Worm (Caenorhabditis elegans) whole organism, L3 larva: Measurements from ENCODE around the gene ddi-1.

Source experiments
- R02D3.7 ChIP-seq: fragments of 150-350 bp; optimal IDR thresholded peaks from 2 replicates; lab custom pipeline; 2014; ENCODE audit warnings: missing biosample characterization, missing genetic modification characterization
- ZK546.5 ChIP-seq: sonication (generic microtip); optimal IDR thresholded peaks from 2 replicates; lab custom pipeline; 2017; ENCODE audit warnings: missing biosample characterization, missing genetic modification characterization
- aly-2 ChIP-seq: fragments of 150-350 bp; optimal IDR thresholded peaks from 2 replicates; lab custom pipeline; 2014; ENCODE audit warnings: missing biosample characterization, missing genetic modification characterization
- ama-1 ChIP-seq: fragments of 150-350 bp; optimal IDR thresholded peaks from 2 replicates; lab custom pipeline; 2018
- ceh-16 ChIP-seq: sonication (generic microtip); optimal IDR thresholded peaks from 2 replicates; lab custom pipeline; 2017; ENCODE audit warnings: missing biosample characterization, missing genetic modification characterization
- ceh-28 ChIP-seq: fragments of 150-350 bp; optimal IDR thresholded peaks from 2 replicates; lab custom pipeline; 2014; ENCODE audit warnings: missing biosample characterization, missing genetic modification reagents, missing genetic modification characterization
- ceh-82 ChIP-seq: fragments of 150-350 bp; optimal IDR thresholded peaks from 2 replicates; lab custom pipeline; 2014; ENCODE audit warnings: missing biosample characterization, missing genetic modification characterization
- ceh-9 ChIP-seq: sonication (generic microtip); optimal IDR thresholded peaks from 2 replicates; lab custom pipeline; 2018; ENCODE audit warnings: missing biosample characterization, missing genetic modification characterization
- daf-12 ChIP-seq: fragments of 150-350 bp; optimal IDR thresholded peaks from 2 replicates; lab custom pipeline; 2014; ENCODE audit warnings: missing biosample characterization, missing genetic modification reagents, missing genetic modification characterization
- egl-27 ChIP-seq: sonication (generic microtip); optimal IDR thresholded peaks from 4 replicates; lab custom pipeline; 2017; ENCODE audit warnings: missing biosample characterization, missing genetic modification reagents, missing genetic modification characterization
- egl-5 ChIP-seq: fragments of 150-350 bp; optimal IDR thresholded peaks from 2 replicates; lab custom pipeline; 2017; ENCODE audit warnings: missing biosample characterization, missing genetic modification reagents, missing genetic modification characterization, inconsistent platforms
- elt-1 ChIP-seq: fragments of 150-350 bp; optimal IDR thresholded peaks from 2 replicates; lab custom pipeline; 2014; ENCODE audit warnings: missing biosample characterization, missing genetic modification characterization
- elt-2 ChIP-seq: sonication (generic microtip); optimal IDR thresholded peaks from 2 replicates; lab custom pipeline; 2016; ENCODE audit warnings: missing genetic modification reagents, mild to moderate bottlenecking, missing genetic modification characterization, missing compliant biosample characterization
- elt-3 ChIP-seq, 3 experiments: fragments of 150-350 bp in 1 of 3; sonication (generic microtip) in 2 of 3; optimal IDR thresholded peaks; 2 replicates in 2 of 3; 4 replicates in 1 of 3; lab custom pipeline; 2014 to 2017; ENCODE audit warnings: missing biosample characterization in 3 of 3, missing genetic modification characterization in 3 of 3
- eor-1 ChIP-seq, 2 experiments: fragments of 150-350 bp; optimal IDR thresholded peaks; 2 replicates each; lab custom pipeline; 2014 to 2018; ENCODE audit warnings: missing biosample characterization in 2 of 2, missing genetic modification characterization in 2 of 2
- fkh-10 ChIP-seq: sonication (generic microtip); optimal IDR thresholded peaks from 2 replicates; lab custom pipeline; 2017; ENCODE audit warnings: missing biosample characterization, missing genetic modification reagents, missing genetic modification characterization
- fkh-2 ChIP-seq: fragments of 150-350 bp; optimal IDR thresholded peaks from 2 replicates; lab custom pipeline; 2014; ENCODE audit warnings: missing biosample characterization, missing genetic modification reagents, missing genetic modification characterization
- fos-1 ChIP-seq: fragments of 150-350 bp; optimal IDR thresholded peaks from 2 replicates; lab custom pipeline; 2014; ENCODE audit warnings: missing biosample characterization, missing genetic modification characterization
- hmg-11 ChIP-seq: sonication (generic microtip); optimal IDR thresholded peaks from 2 replicates; lab custom pipeline; 2016; ENCODE audit warnings: missing genetic modification characterization, missing compliant biosample characterization
- jun-1 ChIP-seq: fragments of 150-350 bp; optimal IDR thresholded peaks from 2 replicates; lab custom pipeline; 2014; ENCODE audit warnings: missing biosample characterization, missing genetic modification reagents, missing genetic modification characterization
- lin-15B ChIP-seq: fragments of 150-350 bp; optimal IDR thresholded peaks from 2 replicates; lab custom pipeline; 2014; ENCODE audit warnings: missing biosample characterization, missing genetic modification characterization
- lin-39 ChIP-seq: fragments of 150-350 bp; optimal IDR thresholded peaks from 2 replicates; lab custom pipeline; 2018; ENCODE audit warnings: missing biosample characterization, missing genetic modification reagents, missing genetic modification characterization
- lsy-12 ChIP-seq: sonication (generic microtip); optimal IDR thresholded peaks from 2 replicates; lab custom pipeline; 2016; ENCODE audit warnings: mild to moderate bottlenecking, missing genetic modification characterization, missing compliant biosample characterization
- mdl-1 ChIP-seq: fragments of 150-350 bp; optimal IDR thresholded peaks from 2 replicates; lab custom pipeline; 2014; ENCODE audit warnings: missing biosample characterization, missing genetic modification characterization
- mml-1 ChIP-seq: fragments of 150-350 bp; sonication (generic microtip); optimal IDR thresholded peaks from 3 replicates; lab custom pipeline; 2014; ENCODE audit warnings: missing biosample characterization, missing genetic modification characterization
- nfya-1 ChIP-seq: sonication (generic microtip); optimal IDR thresholded peaks from 2 replicates; lab custom pipeline; 2017; ENCODE audit warnings: missing genetic modification characterization, mild to moderate bottlenecking, missing compliant biosample characterization, antibody characterized with exemption, moderate library complexity; ENCODE audit not compliant: insufficient read depth
- nhr-11 ChIP-seq: fragments of 150-350 bp; optimal IDR thresholded peaks from 2 replicates; lab custom pipeline; 2014; ENCODE audit warnings: missing biosample characterization, missing genetic modification characterization
- nhr-12 ChIP-seq: fragments of 150-350 bp; optimal IDR thresholded peaks from 2 replicates; lab custom pipeline; 2014; ENCODE audit warnings: missing biosample characterization, missing genetic modification characterization
- nhr-23 ChIP-seq: fragments of 150-350 bp; optimal IDR thresholded peaks from 2 replicates; lab custom pipeline; 2014; ENCODE audit warnings: missing biosample characterization, missing genetic modification reagents, missing genetic modification characterization
- nhr-237 ChIP-seq: fragments of 150-350 bp; optimal IDR thresholded peaks from 2 replicates; lab custom pipeline; 2014; ENCODE audit warnings: missing biosample characterization, missing genetic modification characterization
- nhr-25 ChIP-seq: sonication (generic microtip); optimal IDR thresholded peaks from 2 replicates; lab custom pipeline; 2017; ENCODE audit warnings: missing biosample characterization, missing genetic modification characterization
- nhr-28 ChIP-seq: fragments of 150-350 bp; optimal IDR thresholded peaks from 2 replicates; lab custom pipeline; 2014; ENCODE audit warnings: missing biosample characterization, missing genetic modification characterization
- nhr-43 ChIP-seq: sonication (generic microtip); optimal IDR thresholded peaks from 2 replicates; lab custom pipeline; 2016; ENCODE audit warnings: mild to moderate bottlenecking, missing genetic modification characterization, missing compliant biosample characterization; ENCODE audit not compliant: poor library complexity, severe bottlenecking
- nhr-67 ChIP-seq: fragments of 150-350 bp; optimal IDR thresholded peaks from 2 replicates; lab custom pipeline; 2014; ENCODE audit warnings: missing biosample characterization, missing genetic modification characterization
- nhr-76 ChIP-seq: fragments of 150-350 bp; sonication (generic microtip); optimal IDR thresholded peaks from 5 replicates; lab custom pipeline; 2014; ENCODE audit warnings: missing biosample characterization, missing genetic modification characterization
- nhr-77 ChIP-seq: fragments of 150-350 bp; optimal IDR thresholded peaks from 2 replicates; lab custom pipeline; 2014; ENCODE audit warnings: missing biosample characterization, missing genetic modification characterization
- pha-4 ChIP-seq: fragments of 150-350 bp; optimal IDR thresholded peaks from 2 replicates; lab custom pipeline; 2014; ENCODE audit warnings: missing biosample characterization, missing genetic modification reagents, missing genetic modification characterization
- pqm-1 ChIP-seq: fragments of 150-350 bp; optimal IDR thresholded peaks from 2 replicates; lab custom pipeline; 2017; ENCODE audit warnings: missing biosample characterization, missing genetic modification characterization, inconsistent platforms
- sea-2 ChIP-seq: fragments of 150-350 bp; sonication (generic microtip); optimal IDR thresholded peaks from 4 replicates; lab custom pipeline; 2014; ENCODE audit warnings: missing biosample characterization, missing genetic modification reagents, missing genetic modification characterization
- skn-1 ChIP-seq: fragments of 150-350 bp; optimal IDR thresholded peaks from 2 replicates; lab custom pipeline; 2014; ENCODE audit warnings: missing biosample characterization, missing genetic modification characterization
- snpc-4 ChIP-seq: fragments of 150-350 bp; optimal IDR thresholded peaks from 2 replicates; lab custom pipeline; 2014; ENCODE audit warnings: missing biosample characterization, missing genetic modification characterization
- tbx-2 ChIP-seq: sonication (generic microtip); optimal IDR thresholded peaks from 2 replicates; lab custom pipeline; 2016; ENCODE audit warnings: mild to moderate bottlenecking, missing genetic modification characterization, missing compliant biosample characterization
- unc-39 ChIP-seq: sonication (generic microtip); optimal IDR thresholded peaks from 4 replicates; lab custom pipeline; 2017; ENCODE audit warnings: missing biosample characterization, missing genetic modification characterization
- unc-62 ChIP-seq: fragments of 150-350 bp; sonication (generic microtip); optimal IDR thresholded peaks from 4 replicates; lab custom pipeline; 2014; ENCODE audit warnings: missing biosample characterization, missing genetic modification reagents, missing genetic modification characterization
- zag-1 ChIP-seq: fragments of 150-350 bp; optimal IDR thresholded peaks from 2 replicates; lab custom pipeline; 2014; ENCODE audit warnings: missing biosample characterization, missing genetic modification characterization
- ztf-11 ChIP-seq: fragments of 150-350 bp; optimal IDR thresholded peaks from 2 replicates; lab custom pipeline; 2014; ENCODE audit warnings: missing biosample characterization, missing genetic modification characterization
- ztf-4 ChIP-seq: fragments of 150-350 bp; optimal IDR thresholded peaks from 2 replicates; lab custom pipeline; 2014; ENCODE audit warnings: missing biosample characterization, missing genetic modification characterization

Gene ddi-1

ce11 chrIV:6554865-6555264 lies 32.2 kb downstream of the ddi-1 start:
- no peak for TF ChIP-seq ceh-9 (tag; lab: Kevin White, UChicago)
- no peak for TF ChIP-seq elt-1 (tag; lab: Kevin White, UChicago)
- no peak for TF ChIP-seq ceh-82
- no peak for TF ChIP-seq nhr-77 (tag; lab: Kevin White, UChicago)
- TF ChIP-seq elt-3 (tag; optimal IDR thresholded peaks at IDR 0.05; lab: Kevin White, UChicago): peak in 2 of 3 experiments; percentile 68 to 91
- peak; percentile 95 for TF ChIP-seq elt-2 (tag; lab: Kevin White, UChicago)
- no peak for TF ChIP-seq nfya-1 (tag; lab: Kevin White, UChicago)
- peak; percentile 29 for TF ChIP-seq jun-1 (tag; lab: Kevin White, UChicago)
- no peak for TF ChIP-seq ztf-4
- no peak for TF ChIP-seq mml-1 (tag; lab: Kevin White, UChicago)
- TF ChIP-seq fos-1 (tag; lab: Kevin White, UChicago): no peak
- TF ChIP-seq pha-4 (tag; lab: Kevin White, UChicago): peak; percentile 33
- no peak for TF ChIP-seq ZK546.5 (tag; lab: Kevin White, UChicago)
- peak; percentile 88 for TF ChIP-seq pqm-1
- TF ChIP-seq zag-1 (tag; lab: Kevin White, UChicago): no peak
- no peak for TF ChIP-seq nhr-237 (tag; lab: Kevin White, UChicago)
- TF ChIP-seq nhr-28 (tag; lab: Kevin White, UChicago): no peak

- TF ChIP-seq unc-39 (tag; lab: Kevin White, UChicago) (no peak), eor-1 (tag; optimal IDR thresholded peaks at IDR 0.05; lab: Kevin White, UChicago) (no peak), ceh-16 (tag; lab: Kevin White, UChicago) (no peak), fkh-2 (tag; lab: Kevin White, UChicago) (no peak), aly-2 (tag; lab: Kevin White, UChicago) (no peak), skn-1 (tag; lab: Kevin White, UChicago) (no peak), jun-1 (tag; lab: Kevin White, UChicago) (no peak), nhr-237 (tag; lab: Kevin White, UChicago) (no peak), ceh-9 (tag; lab: Kevin White, UChicago) (no peak), mdl-1 (tag; lab: Kevin White, UChicago) (peak; percentile 41), ceh-82 (no peak), elt-1 (tag; lab: Kevin White, UChicago) (no peak), nhr-77 (tag; lab: Kevin White, UChicago) (no peak), daf-12 (tag; lab: Kevin White, UChicago) (no peak), pha-4 (tag; lab: Kevin White, UChicago) (peak; percentile 6), mml-1 (tag; lab: Kevin White, UChicago) (no peak), elt-3 (tag; optimal IDR thresholded peaks at IDR 0.05; lab: Kevin White, UChicago) (no peak), ztf-11 (tag; lab: Kevin White, UChicago) (no peak), hmg-11 (tag; lab: Kevin White, UChicago) (no peak), pqm-1 (peak; percentile 29), nhr-28 (tag; lab: Kevin White, UChicago) (no peak), ztf-4 (no peak), fos-1 (tag; lab: Kevin White, UChicago) (peak; percentile 6), snpc-4 (tag; lab: Kevin White, UChicago) (no peak), lin-39 (tag; lab: Kevin White, UChicago) (peak; percentile 16), fkh-10 (GFP tag; lab: Kevin White, UChicago) (no peak), elt-2 (tag; lab: Kevin White, UChicago) (peak; percentile 0), nhr-23 (tag; lab: Kevin White, UChicago) (no peak), egl-27 (tag; lab: Kevin White, UChicago) (no peak), tbx-2 (tag; lab: Kevin White, UChicago) (no peak), ZK546.5 (tag; lab: Kevin White, UChicago) (no peak), R02D3.7 (tag; lab: Kevin White, UChicago) (no peak), lsy-12 (no peak), lin-15B (tag; lab: Kevin White, UChicago) (peak; percentile 53), nhr-43 (tag; lab: Kevin White, UChicago) (no peak), egl-5 (tag; lab: Kevin White, UChicago) (peak; percentile 77), zag-1 (tag; lab: Kevin White, UChicago) (no peak), nhr-67 (no peak), nfya-1 (tag; lab: Kevin White, UChicago) (peak; percentile 37), sea-2 (GFP tag; lab: Kevin White, UChicago) (no peak), ceh-28 (tag; lab: Kevin White, UChicago) (no peak), nhr-12 (tag; lab: Kevin White, UChicago) (no peak), nhr-76 (tag; lab: Kevin White, UChicago) (no peak), nhr-25 (tag; lab: Kevin White, UChicago) (no peak), nhr-11 (tag; lab: Kevin White, UChicago) (no peak), unc-62 (no peak), ama-1 (lab: Kevin White, UChicago) (no peak)
Measured at ce11 chrIV:6555388-6556330, 33.0 kb downstream of the ddi-1 start, which contains the start of gene paqr-1. paqr-1 (minus strand) TSS chrIV:6555438.
